Fruit fly (Drosophila melanogaster) whole organism: ENCODE data around the gene Galphai.

ENCODE experiments used
- pan ChIP-seq: fragments of >200 bp; optimal IDR thresholded peaks from 2 replicates; lab custom pipeline; 2017
- psq ChIP-seq: fragments of >200 bp; optimal IDR thresholded peaks from 2 replicates; lab custom pipeline; 2017
- usp ChIP-seq: fragments of >200 bp; optimal IDR thresholded peaks from 2 replicates; lab custom pipeline; 2017; ENCODE audit warnings: missing biosample characterization, missing genetic modification characterization, mixed read lengths

dm6 chr3L:6997410-6997809 is 17.6 kb upstream of the Galphai start:
- TF ChIP-seq pan, result no peak
- no peak for TF ChIP-seq usp (GFP tag; lab: Kevin White, UChicago)
- no peak for TF ChIP-seq psq (lab: Kevin White, UChicago)
